Fruit fly (Drosophila melanogaster) whole organism, embryonic: ENCODE results near the gene CG18213.
A peak's percentile ranks its signal among the peaks of the same experiment; 100 is the strongest.

Experiments used
- Ada2b ChIP-seq: fragments of 200-800 bp; sonication (Bioruptor generic); IDR thresholded peaks from 2 replicates; pipeline ENCODE4 v1.3.6; 2022; ENCODE audit warnings: missing biosample characterization, missing genetic modification characterization
- CG11456 ChIP-seq: fragments of 200-800 bp; sonication (Bioruptor generic); IDR thresholded peaks from 3 replicates; pipeline ENCODE4 v1.3.6; 2022; ENCODE audit warnings: missing biosample characterization, missing genetic modification characterization
- CG11723 ChIP-seq: fragments of 200-800 bp; sonication (Bioruptor generic); optimal IDR thresholded peaks from 2 replicates; lab custom pipeline; 2017; ENCODE audit warnings: missing biosample characterization, mild to moderate bottlenecking, missing genetic modification characterization
- CG12155 ChIP-seq: fragments of 200-800 bp; sonication (Bioruptor generic); optimal IDR thresholded peaks from 3 replicates; lab custom pipeline; 2016; ENCODE audit warnings: missing biosample characterization, missing genetic modification characterization
- CG12219 ChIP-seq: fragments of 200-800 bp; sonication (Bioruptor generic); optimal IDR thresholded peaks from 3 replicates; lab custom pipeline; 2018; ENCODE audit warnings: missing biosample characterization, mild to moderate bottlenecking, missing genetic modification characterization
- CG14667 ChIP-seq: fragments of 200-800 bp; sonication (Bioruptor generic); IDR thresholded peaks from 2 replicates; pipeline ENCODE4 v1.3.6; 2022; ENCODE audit warnings: missing biosample characterization, missing genetic modification characterization
- CG14710 ChIP-seq: fragments of 200-800 bp; sonication (Bioruptor generic); optimal IDR thresholded peaks from 3 replicates; lab custom pipeline; 2019; ENCODE audit warnings: missing biosample characterization, mild to moderate bottlenecking, missing genetic modification characterization, moderate library complexity
- CG1602 ChIP-seq: fragments of 200-800 bp; sonication (Bioruptor generic); optimal IDR thresholded peaks from 3 replicates; lab custom pipeline; 2016; ENCODE audit warnings: missing biosample characterization, missing genetic modification characterization
- CG1603 ChIP-seq: fragments of 200-800 bp; sonication (Bioruptor generic); optimal IDR thresholded peaks from 2 replicates; lab custom pipeline; 2019; ENCODE audit warnings: missing biosample characterization, mild to moderate bottlenecking, missing genetic modification characterization, moderate library complexity
- CG16813 ChIP-seq: fragments of 200-800 bp; sonication (Bioruptor generic); IDR thresholded peaks from 3 replicates; pipeline ENCODE4 v1.3.6; 2022; ENCODE audit warnings: missing biosample characterization, missing genetic modification characterization; ENCODE audit not compliant: partially characterized antibody
- CG18011 ChIP-seq: fragments of 200-800 bp; sonication (Bioruptor generic); optimal IDR thresholded peaks from 2 replicates; lab custom pipeline; 2017; ENCODE audit warnings: missing biosample characterization, missing genetic modification characterization, mild to moderate bottlenecking, moderate library complexity, missing genotype
- CG7987 ChIP-seq: fragments of 200-800 bp; sonication (Bioruptor generic); optimal IDR thresholded peaks from 2 replicates; lab custom pipeline; 2018; ENCODE audit warnings: missing biosample characterization, mild to moderate bottlenecking, missing genetic modification characterization, moderate library complexity
- CG8089 ChIP-seq: fragments of 200-800 bp; sonication (Bioruptor generic); optimal IDR thresholded peaks from 3 replicates; lab custom pipeline; 2016; ENCODE audit warnings: missing biosample characterization, missing genetic modification characterization
- CG8944 ChIP-seq: fragments of 200-800 bp; sonication (Bioruptor generic); optimal IDR thresholded peaks from 3 replicates; lab custom pipeline; 2016; ENCODE audit warnings: missing biosample characterization, missing genetic modification characterization
- CG9797 ChIP-seq: fragments of 200-800 bp; sonication (Bioruptor generic); optimal IDR thresholded peaks from 3 replicates; lab custom pipeline; 2018; ENCODE audit warnings: missing biosample characterization, mild to moderate bottlenecking, missing genetic modification characterization
- CG9932 ChIP-seq: fragments of 200-800 bp; sonication (Bioruptor generic); IDR thresholded peaks from 2 replicates; pipeline ENCODE4 v1.3.6; 2022; ENCODE audit warnings: missing biosample characterization, missing genetic modification characterization
- D19B ChIP-seq: fragments of 200-800 bp; sonication (Bioruptor generic); optimal IDR thresholded peaks from 2 replicates; lab custom pipeline; 2017; ENCODE audit warnings: missing biosample characterization, mild to moderate bottlenecking, missing genetic modification characterization
- Dad ChIP-seq: fragments of 200-800 bp; sonication (Bioruptor generic); optimal IDR thresholded peaks from 3 replicates; lab custom pipeline; 2016; ENCODE audit warnings: missing biosample characterization, missing genetic modification characterization
- ERR ChIP-seq: fragments of 200-800 bp; sonication (Bioruptor generic); optimal IDR thresholded peaks from 2 replicates; lab custom pipeline; 2016; ENCODE audit warnings: missing biosample characterization, missing genetic modification characterization
- Ets65A ChIP-seq: fragments of 200-800 bp; sonication (Bioruptor generic); peaks from one replicate; lab custom pipeline; 2016; ENCODE audit warnings: missing biosample characterization, missing genetic modification characterization
- HLH4C ChIP-seq: fragments of 200-800 bp; sonication (Bioruptor generic); IDR thresholded peaks from 3 replicates; pipeline ENCODE4 v1.3.6; 2022; ENCODE audit warnings: missing biosample characterization, missing genetic modification characterization; ENCODE audit not compliant: partially characterized antibody
- Mrtf ChIP-seq: fragments of 200-800 bp; sonication (Bioruptor generic); IDR thresholded peaks from 3 replicates; pipeline ENCODE4 v1.3.6; 2022; ENCODE audit warnings: missing biosample characterization, missing genetic modification characterization
- Nf-YB ChIP-seq: fragments of 200-800 bp; sonication (Bioruptor generic); optimal IDR thresholded peaks from 3 replicates; lab custom pipeline; 2019; ENCODE audit warnings: missing biosample characterization, mild to moderate bottlenecking, missing genetic modification characterization, moderate library complexity
- Nf-YC ChIP-seq: fragments of 200-800 bp; optimal IDR thresholded peaks from 3 replicates; lab custom pipeline; 2019; ENCODE audit warnings: missing biosample characterization, mild to moderate bottlenecking, missing genetic modification characterization, moderate library complexity
- Ssrp ChIP-seq: fragments of 200-800 bp; sonication (Bioruptor generic); optimal IDR thresholded peaks from 2 replicates; lab custom pipeline; 2018; ENCODE audit warnings: missing biosample characterization, mild to moderate bottlenecking, missing genetic modification characterization, moderate library complexity
- corto ChIP-seq: fragments of 200-800 bp; sonication (Bioruptor generic); optimal IDR thresholded peaks from 2 replicates; lab custom pipeline; 2016; ENCODE audit warnings: missing biosample characterization, mild to moderate bottlenecking, missing genetic modification characterization, moderate library complexity
- crc ChIP-seq: fragments of 200-800 bp; sonication (Bioruptor generic); optimal IDR thresholded peaks from 2 replicates; lab custom pipeline; 2016; ENCODE audit warnings: missing biosample characterization, missing genetic modification characterization
- ewg ChIP-seq: fragments of 200-800 bp; sonication (Bioruptor generic); optimal IDR thresholded peaks from 3 replicates; lab custom pipeline; 2017; ENCODE audit warnings: mild to moderate bottlenecking, missing biosample characterization, missing genetic modification reagents, missing genetic modification characterization
- grau ChIP-seq: fragments of 200-800 bp; optimal IDR thresholded peaks from 3 replicates; lab custom pipeline; 2019; ENCODE audit warnings: missing biosample characterization, mild to moderate bottlenecking, missing genetic modification characterization, moderate library complexity
- grn ChIP-seq: fragments of 200-800 bp; sonication (Bioruptor generic); optimal IDR thresholded peaks from 3 replicates; lab custom pipeline; 2017; ENCODE audit warnings: missing biosample characterization, missing genetic modification characterization
- otp ChIP-seq: fragments of 200-800 bp; sonication (Bioruptor generic); IDR thresholded peaks from 3 replicates; pipeline ENCODE4, ENCODE4 v1.3.6; 2022; ENCODE audit warnings: missing biosample characterization, missing genetic modification characterization
- scrt ChIP-seq: fragments of 200-800 bp; sonication (Bioruptor generic); optimal IDR thresholded peaks from 2 replicates; lab custom pipeline; 2018; ENCODE audit warnings: missing biosample characterization, mild to moderate bottlenecking, missing genetic modification characterization, moderate library complexity
- sd ChIP-seq: fragments of 200-800 bp; sonication (Bioruptor generic); optimal IDR thresholded peaks from 3 replicates; lab custom pipeline; 2018; ENCODE audit warnings: missing biosample characterization, mild to moderate bottlenecking, missing genetic modification characterization, moderate library complexity
- seq ChIP-seq: fragments of 200-800 bp; sonication (Bioruptor generic); IDR thresholded peaks from 2 replicates; pipeline ENCODE4 v1.3.6; 2022; ENCODE audit warnings: missing biosample characterization, missing genetic modification characterization
- slou ChIP-seq: fragments of 200-800 bp; sonication (Bioruptor generic); optimal IDR thresholded peaks from 3 replicates; lab custom pipeline; 2016; ENCODE audit warnings: missing biosample characterization, missing genetic modification characterization
- sna ChIP-seq: fragments of 200-800 bp; sonication (Bioruptor generic); IDR thresholded peaks from 2 replicates; pipeline ENCODE4 v1.3.6; 2022; ENCODE audit warnings: missing biosample characterization, missing genetic modification characterization; ENCODE audit not compliant: partially characterized antibody
- sob ChIP-seq: fragments of 200-800 bp; sonication (Bioruptor generic); IDR thresholded peaks from 2 replicates; pipeline ENCODE4 v1.3.6; 2022; ENCODE audit warnings: missing biosample characterization, missing genetic modification characterization
- tx ChIP-seq: fragments of 200-800 bp; sonication (Bioruptor generic); optimal IDR thresholded peaks from 2 replicates; lab custom pipeline; 2016; ENCODE audit warnings: missing biosample characterization, missing genetic modification characterization
- zen2 ChIP-seq: fragments of 200-800 bp; sonication (Bioruptor generic); IDR thresholded peaks from 3 replicates; pipeline ENCODE4 v1.3.6; 2022; ENCODE audit warnings: missing biosample characterization, missing genetic modification characterization; ENCODE audit not compliant: partially characterized antibody

CG18213 gene

DNA sequence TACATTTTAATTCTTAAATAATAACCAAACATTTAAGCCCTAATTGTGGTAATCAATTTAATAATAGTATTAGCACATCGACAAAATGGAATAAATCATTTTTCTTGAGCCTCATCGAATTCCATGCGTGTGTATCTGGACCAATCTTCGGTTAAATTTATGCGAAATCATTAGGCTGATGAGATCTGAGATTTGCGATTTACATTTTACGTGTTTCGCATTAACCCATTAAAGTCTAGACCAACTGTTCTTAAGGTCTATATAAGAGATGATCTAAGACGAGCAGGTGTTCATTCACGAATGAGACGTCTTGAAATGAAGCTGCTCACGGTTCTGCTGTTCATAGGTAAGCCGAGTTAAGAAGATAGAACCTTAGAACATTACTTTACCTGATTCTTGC is 8.5 kb downstream of the CG18213 start, which contains the start of gene CG31268:
Gene CG31268, plus strand, starts transcription at position 301 of the 400 bp plus-strand sequence.
- no peak for TF ChIP-seq scrt (GFP tag; lab: Kevin White, UChicago)
- no peak for TF ChIP-seq CG11723 (GFP tag; lab: Kevin White, UChicago)
- no peak for TF ChIP-seq sd (tag; lab: Kevin White, UChicago)
- TF ChIP-seq corto (GFP tag; lab: Kevin White, UChicago), result no peak
- TF ChIP-seq CG14710 (tag; lab: Kevin White, UChicago), result no peak

DNA sequence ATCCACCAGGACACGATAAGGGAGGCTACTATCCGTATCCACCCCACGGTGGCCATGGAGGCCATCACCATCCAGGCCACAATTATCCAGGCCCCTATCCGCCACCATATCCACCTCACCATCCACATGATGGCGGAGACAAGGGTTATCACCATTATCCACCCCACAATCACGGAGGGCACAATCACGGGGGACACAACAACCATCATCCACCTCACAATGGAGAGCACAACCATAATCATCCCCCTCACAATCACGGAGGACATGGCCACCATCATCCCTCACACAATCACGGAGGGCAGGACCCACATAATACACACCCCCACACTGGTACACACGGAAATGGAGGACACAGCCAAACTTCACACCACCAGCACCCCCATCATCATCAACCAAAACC is 10.2 kb downstream of the CG18213 start:
- TF ChIP-seq seq (GFP tag; lab: Robert Waterston, UW) (peak; percentile 97), tx (no peak), CG1602 (GFP tag; lab: Kevin White, UChicago) (no peak), Nf-YB (GFP tag; lab: Kevin White, UChicago) (peak; percentile 83), ewg (GFP tag; lab: Kevin White, UChicago) (peak; percentile 14), Ets65A (GFP tag; lab: Kevin White, UChicago) (peak; percentile 22), CG7987 (GFP tag; lab: Kevin White, UChicago) (no peak), Nf-YC (tag; lab: Kevin White, UChicago) (peak; percentile 86), CG1603 (tag; lab: Kevin White, UChicago) (no peak), grn (peak; percentile 46), zen2 (GFP tag; lab: Robert Waterston, UW) (0 out of 3 replicates have a peak, but pooled peaks have one; percentile 23), Mrtf (GFP tag; lab: Robert Waterston, UW) (peak; percentile 24; the same call in 1 of the 3 replicates), D19B (GFP tag; lab: Kevin White, UChicago) (no peak), otp (GFP tag; lab: Robert Waterston, UW) (no peak), corto (GFP tag; lab: Kevin White, UChicago) (no peak)

DNA sequence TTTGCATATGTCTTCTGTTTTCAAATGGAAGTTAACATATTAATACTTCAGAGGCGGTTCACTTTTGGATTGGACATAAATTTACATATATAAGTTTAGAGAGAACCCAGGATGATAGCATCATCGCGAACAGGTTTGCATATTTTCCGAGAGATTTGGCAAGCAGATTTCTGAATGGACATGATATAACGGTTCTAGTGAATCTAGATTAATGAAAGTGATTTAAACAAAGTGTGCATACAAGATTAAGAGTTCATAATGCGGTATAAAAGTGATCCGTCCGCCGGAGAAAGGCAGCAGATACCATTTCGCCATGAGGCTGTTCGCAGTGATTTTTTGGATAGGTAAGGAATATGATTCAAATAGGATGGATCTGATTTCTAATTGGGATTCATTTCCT is 11.6 kb downstream of the CG18213 start, which contains the start of gene CG5225:
Gene CG5225, plus strand, starts transcription at position 301 of the 400 bp plus-strand sequence.
- TF ChIP-seq CG9932 (GFP tag; lab: Robert Waterston, UW) (no peak), CG12219 (GFP tag; lab: Kevin White, UChicago) (no peak), CG8089 (GFP tag; lab: Kevin White, UChicago) (no peak), HLH4C (GFP tag; lab: Robert Waterston, UW) (no peak), CG18011 (GFP tag; lab: Kevin White, UChicago) (no peak), grau (tag; lab: Kevin White, UChicago) (no peak), CG9797 (no peak), crc (GFP tag; lab: Kevin White, UChicago) (no peak), Dad (GFP tag; lab: Kevin White, UChicago) (no peak), CG8944 (no peak), ERR (GFP tag; lab: Kevin White, UChicago) (no peak), CG14667 (no peak), Ssrp (no peak), CG16813 (no peak), CG11456 (GFP tag; lab: Robert Waterston, UW) (no peak), sna (GFP tag; lab: Robert Waterston, UW) (no peak), slou (GFP tag; lab: Kevin White, UChicago) (no peak), CG12155 (GFP tag; lab: Kevin White, UChicago) (no peak), Ada2b (GFP tag; lab: Robert Waterston, UW) (no peak), sob (no peak)
- TF ChIP-seq, all 482 proteins: peak for 0
